Worm (Caenorhabditis elegans) whole organism, late embryonic: ENCODE data around the gene nhr-243.

Source experiments
- C38D4.7 ChIP-seq: fragments of 200-800 bp; sonication (Bioruptor generic); optimal IDR thresholded peaks from 2 replicates; lab custom pipeline; 2018; ENCODE audit warnings: mild to moderate bottlenecking, missing genetic modification characterization, moderate library complexity, missing compliant biosample characterization
- F13H6.1 ChIP-seq: sonication (generic microtip); optimal IDR thresholded peaks from 2 replicates; lab custom pipeline; 2016; ENCODE audit warnings: missing genetic modification characterization, missing compliant biosample characterization
- K02D7.2 ChIP-seq: sonication (generic microtip); optimal IDR thresholded peaks from 2 replicates; lab custom pipeline; 2017; ENCODE audit warnings: mild to moderate bottlenecking, missing genetic modification characterization, missing compliant biosample characterization
- T23F11.4 ChIP-seq: fragments of 200-800 bp; sonication (Bioruptor generic); optimal IDR thresholded peaks from 2 replicates; lab custom pipeline; 2018; ENCODE audit warnings: mild to moderate bottlenecking, missing genetic modification characterization, missing compliant biosample characterization
- Y22D7AL.16 ChIP-seq: sonication (generic microtip); optimal IDR thresholded peaks from 2 replicates; lab custom pipeline; 2016; ENCODE audit warnings: missing genetic modification characterization, missing compliant biosample characterization
- ama-1 ChIP-seq: fragments of 150-350 bp; optimal IDR thresholded peaks from 2 replicates; lab custom pipeline; 2014
- ceh-19 ChIP-seq: fragments of 200-800 bp; sonication (Bioruptor generic); optimal IDR thresholded peaks from 2 replicates; lab custom pipeline; 2018; ENCODE audit warnings: mild to moderate bottlenecking, missing genetic modification characterization, missing compliant biosample characterization
- ceh-2 ChIP-seq: sonication (generic microtip); optimal IDR thresholded peaks from 2 replicates; lab custom pipeline; 2016; ENCODE audit warnings: missing genotype, missing genetic modification characterization, missing compliant biosample characterization
- ceh-24 ChIP-seq: sonication (generic microtip); optimal IDR thresholded peaks from 2 replicates; lab custom pipeline; 2016; ENCODE audit warnings: mild to moderate bottlenecking, missing genetic modification characterization, missing compliant biosample characterization
- ceh-30 ChIP-seq: fragments of 150-350 bp; optimal IDR thresholded peaks from 2 replicates; lab custom pipeline; 2014; ENCODE audit warnings: missing biosample characterization, missing genetic modification characterization
- ceh-34 ChIP-seq: sonication (generic microtip); optimal IDR thresholded peaks from 2 replicates; lab custom pipeline; 2016; ENCODE audit warnings: mild to moderate bottlenecking, missing genetic modification characterization, missing compliant biosample characterization
- ceh-45 ChIP-seq: fragments of 200-800 bp; sonication (Bioruptor generic); IDR thresholded peaks from 2 replicates; pipeline ENCODE4 v1.3.6; 2022; ENCODE audit warnings: missing genetic modification reagents, missing genetic modification characterization, missing compliant biosample characterization
- ceh-48 ChIP-seq: sonication (generic microtip); optimal IDR thresholded peaks from 2 replicates; lab custom pipeline; 2016; ENCODE audit warnings: missing genetic modification characterization, inconsistent platforms, missing compliant biosample characterization
- ceh-9 ChIP-seq: sonication (generic microtip); optimal IDR thresholded peaks from 2 replicates; lab custom pipeline; 2016; ENCODE audit warnings: mild to moderate bottlenecking, missing genetic modification characterization, inconsistent platforms, missing compliant biosample characterization
- dve-1 ChIP-seq: sonication (generic microtip); optimal IDR thresholded peaks from 2 replicates; lab custom pipeline; 2017; ENCODE audit warnings: antibody characterized with exemption, mild to moderate bottlenecking, missing genetic modification characterization, missing compliant biosample characterization
- ets-4 ChIP-seq: sonication (generic microtip); optimal IDR thresholded peaks from 2 replicates; lab custom pipeline; 2016; ENCODE audit warnings: missing genetic modification characterization, missing compliant biosample characterization
- fkh-6 ChIP-seq: sonication (generic microtip); optimal IDR thresholded peaks from 2 replicates; lab custom pipeline; 2016; ENCODE audit warnings: missing genetic modification characterization, missing compliant biosample characterization
- gmeb-2 ChIP-seq: sonication (generic microtip); optimal IDR thresholded peaks from 2 replicates; lab custom pipeline; 2016; ENCODE audit warnings: missing genetic modification characterization, inconsistent platforms, missing compliant biosample characterization
- hlh-13 ChIP-seq: fragments of 200-800 bp; sonication (Bioruptor generic); optimal IDR thresholded peaks from 2 replicates; lab custom pipeline; 2018; ENCODE audit warnings: mild to moderate bottlenecking, missing genetic modification characterization, missing compliant biosample characterization
- hlh-15 ChIP-seq: sonication (generic microtip); optimal IDR thresholded peaks from 2 replicates; lab custom pipeline; 2016; ENCODE audit warnings: missing genetic modification characterization, missing compliant biosample characterization
- hlh-6 ChIP-seq: sonication (generic microtip); optimal IDR thresholded peaks from 2 replicates; lab custom pipeline; 2016; ENCODE audit warnings: missing genotype, missing genetic modification characterization, missing compliant biosample characterization
- lin-11 ChIP-seq: fragments of 200-800 bp; sonication (Bioruptor generic); optimal IDR thresholded peaks from 2 replicates; lab custom pipeline; 2018; ENCODE audit warnings: mild to moderate bottlenecking, missing genetic modification characterization, missing compliant biosample characterization
- nfya-1 ChIP-seq: sonication (generic microtip); optimal IDR thresholded peaks from 2 replicates; lab custom pipeline; 2017; ENCODE audit warnings: missing genetic modification characterization, mild to moderate bottlenecking, missing compliant biosample characterization, antibody characterized with exemption, moderate library complexity
- nhr-11 ChIP-seq: fragments of 150-350 bp; optimal IDR thresholded peaks from 2 replicates; lab custom pipeline; 2014; ENCODE audit warnings: missing biosample characterization, missing genetic modification characterization
- npax-4 ChIP-seq: sonication (generic microtip); optimal IDR thresholded peaks from 2 replicates; lab custom pipeline; 2016; ENCODE audit warnings: missing genetic modification characterization, missing compliant biosample characterization
- odd-2 ChIP-seq: sonication (generic microtip); optimal IDR thresholded peaks from 2 replicates; lab custom pipeline; 2017; ENCODE audit warnings: antibody characterized with exemption, mild to moderate bottlenecking, missing genetic modification characterization, missing compliant biosample characterization
- pag-3 ChIP-seq: sonication (generic microtip); optimal IDR thresholded peaks from 2 replicates; lab custom pipeline; 2016; ENCODE audit warnings: missing compliant biosample characterization, missing genetic modification characterization, borderline replicate concordance
- pat-9 ChIP-seq: fragments of 200-800 bp; sonication (Bioruptor generic); optimal IDR thresholded peaks from 2 replicates; lab custom pipeline; 2018; ENCODE audit warnings: mild to moderate bottlenecking, missing genetic modification characterization, moderate library complexity, missing compliant biosample characterization
- pax-1 ChIP-seq: fragments of 150-350 bp; optimal IDR thresholded peaks from 2 replicates; lab custom pipeline; 2014; ENCODE audit warnings: missing biosample characterization, missing genetic modification characterization
- pqm-1 ChIP-seq: sonication (generic microtip); optimal IDR thresholded peaks from 2 replicates; lab custom pipeline; 2016; ENCODE audit warnings: missing genetic modification characterization, missing compliant biosample characterization
- ref-2 ChIP-seq: sonication (generic microtip); optimal IDR thresholded peaks from 2 replicates; lab custom pipeline; 2016; ENCODE audit warnings: missing genetic modification characterization, missing compliant biosample characterization
- rnt-1 ChIP-seq: sonication (generic microtip); optimal IDR thresholded peaks from 2 replicates; lab custom pipeline; 2016; ENCODE audit warnings: missing genetic modification characterization, missing compliant biosample characterization
- sdc-2 ChIP-seq: sonication (generic microtip); optimal IDR thresholded peaks from 2 replicates; lab custom pipeline; 2016; ENCODE audit warnings: missing genotype, missing genetic modification characterization, missing compliant biosample characterization
- sox-2 ChIP-seq: fragments of 200-800 bp; sonication (Bioruptor generic); IDR thresholded peaks from 2 replicates; pipeline ENCODE4 v1.3.6; 2022; ENCODE audit warnings: missing genetic modification reagents, missing genetic modification characterization, missing compliant biosample characterization
- sox-4 ChIP-seq: sonication (generic microtip); optimal IDR thresholded peaks from 2 replicates; lab custom pipeline; 2017; ENCODE audit warnings: mild to moderate bottlenecking, missing genetic modification characterization, inconsistent platforms, missing compliant biosample characterization
- syd-9 ChIP-seq: sonication (generic microtip); optimal IDR thresholded peaks from 2 replicates; lab custom pipeline; 2016; ENCODE audit warnings: mild to moderate bottlenecking, missing genetic modification characterization, moderate library complexity, missing compliant biosample characterization
- tbx-2 ChIP-seq: sonication (generic microtip); optimal IDR thresholded peaks from 2 replicates; lab custom pipeline; 2016; ENCODE audit warnings: missing genetic modification characterization, missing compliant biosample characterization
- tbx-7 ChIP-seq: sonication (generic microtip); optimal IDR thresholded peaks from 2 replicates; lab custom pipeline; 2016; ENCODE audit warnings: missing genotype, missing genetic modification characterization, missing compliant biosample characterization
- ttx-3 ChIP-seq: sonication (generic microtip); optimal IDR thresholded peaks from 2 replicates; lab custom pipeline; 2016; ENCODE audit warnings: missing genetic modification reagents, missing genetic modification characterization, missing compliant biosample characterization
- unc-3 ChIP-seq, 2 experiments: fragments of 200-800 bp in 1 of 2; sonication (Bioruptor generic) in 1 of 2; sonication (generic microtip) in 1 of 2; conservative IDR thresholded peaks in 1 of 2; optimal IDR thresholded peaks in 1 of 2; 2 replicates each; pipeline versions ENCODE4 v1.3.6 to Lab custom; 2016 to 2022; ENCODE audit warnings: missing compliant biosample characterization in 2 of 2, missing genetic modification characterization in 2 of 2, missing genetic modification reagents in 1 of 2
- unc-42 ChIP-seq: sonication (generic microtip); optimal IDR thresholded peaks from 2 replicates; lab custom pipeline; 2016; ENCODE audit warnings: missing genotype, missing genetic modification characterization, missing compliant biosample characterization
- unc-86 ChIP-seq: sonication (generic microtip); optimal IDR thresholded peaks from 2 replicates; lab custom pipeline; 2016; ENCODE audit warnings: missing genetic modification characterization, missing compliant biosample characterization

The nhr-243 gene

DNA sequence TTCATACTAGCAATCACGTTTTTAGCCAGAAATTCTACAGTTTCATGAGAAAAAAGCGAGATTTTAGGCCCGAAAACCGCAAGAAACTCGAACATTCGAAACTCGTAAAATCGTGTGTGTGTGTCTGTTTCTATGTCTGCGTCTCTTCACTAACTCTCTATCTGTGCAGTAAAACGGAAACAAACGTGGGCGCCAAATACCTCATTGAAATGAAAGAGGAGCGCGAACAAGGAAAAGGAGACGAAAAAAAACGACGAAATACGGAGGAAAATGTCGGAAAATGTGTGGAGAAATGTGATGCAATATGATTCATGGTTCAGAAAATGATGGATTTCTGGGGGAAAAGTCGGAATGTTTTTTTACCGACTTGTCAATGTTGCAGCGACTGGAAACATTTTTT is 31.8 kb downstream of the nhr-243 start:
- TF ChIP-seq C38D4.7 (no peak), hlh-15 (no peak), nfya-1 (tag; lab: Kevin White, UChicago) (no peak), tbx-2 (tag; lab: Kevin White, UChicago) (no peak), Y22D7AL.16 (tag; lab: Kevin White, UChicago) (no peak), ceh-48 (tag; lab: Kevin White, UChicago) (no peak)
- TF ChIP-seq, all 69 proteins: peak for 0

DNA sequence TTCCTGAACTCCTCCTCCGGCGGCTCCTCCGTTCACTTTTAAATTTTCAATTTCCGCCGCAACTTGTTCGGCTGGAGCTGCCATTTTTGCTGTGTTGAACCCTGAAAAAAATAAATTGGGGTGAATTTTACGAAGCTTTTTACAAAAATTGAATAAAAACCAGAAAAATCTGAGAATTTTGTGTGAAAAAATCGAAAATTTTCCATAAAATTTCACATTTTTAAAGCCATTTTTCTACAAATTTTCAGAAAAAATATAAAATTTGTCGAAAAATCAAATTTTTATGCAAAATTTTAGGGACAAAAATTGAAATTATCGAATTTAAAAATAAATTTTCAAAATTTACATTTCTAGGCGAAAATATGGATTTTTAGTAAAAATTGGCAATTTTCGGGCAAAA is 41.2 kb downstream of the nhr-243 start, which contains the start of gene wars-1:
TSS of gene wars-1 (minus strand) at position 101 of the 400 bp plus-strand sequence.
- TF ChIP-seq unc-86 (tag; lab: Kevin White, UChicago) (no peak), syd-9 (tag; lab: Kevin White, UChicago) (no peak), ceh-24 (tag; lab: Kevin White, UChicago) (no peak), tbx-7 (tag; lab: Kevin White, UChicago) (no peak), pag-3 (tag; lab: Kevin White, UChicago) (no peak), ceh-48 (tag; lab: Kevin White, UChicago) (no peak), hlh-13 (no peak), K02D7.2 (no peak), sox-2 (GFP tag; lab: Robert Waterston, UW) (no peak), ttx-3 (tag; lab: Kevin White, UChicago) (no peak), gmeb-2 (tag; lab: Kevin White, UChicago) (no peak), ref-2 (no peak), npax-4 (tag; lab: Kevin White, UChicago) (no peak), Y22D7AL.16 (tag; lab: Kevin White, UChicago) (no peak), rnt-1 (no peak), ceh-34 (tag; lab: Kevin White, UChicago) (no peak), fkh-6 (tag; lab: Kevin White, UChicago) (no peak), ceh-30 (tag; lab: Kevin White, UChicago) (no peak)

ce11 chrV:18854788-18855187 is 45.5 kb downstream of the nhr-243 start:
- TF ChIP-seq hlh-13 (no peak), ceh-48 (tag; lab: Kevin White, UChicago) (no peak), tbx-2 (tag; lab: Kevin White, UChicago) (no peak), ttx-3 (tag; lab: Kevin White, UChicago) (no peak), pax-1 (no peak), gmeb-2 (tag; lab: Kevin White, UChicago) (no peak), sdc-2 (tag; lab: Kevin White, UChicago) (no peak), hlh-6 (no peak), pat-9 (tag; lab: Kevin White, UChicago) (no peak), ceh-45 (GFP tag; lab: Robert Waterston, UW) (no peak), ceh-2 (no peak), ceh-9 (tag; lab: Kevin White, UChicago) (no peak), Y22D7AL.16 (tag; lab: Kevin White, UChicago) (no peak), sox-2 (GFP tag; lab: Robert Waterston, UW) (no peak), ets-4 (no peak), dve-1 (tag; lab: Kevin White, UChicago) (no peak), sox-4 (tag; lab: Kevin White, UChicago) (no peak), lin-11 (tag; lab: Kevin White, UChicago) (no peak)
- TF ChIP-seq, all 69 proteins: peak for 0

- TF ChIP-seq sox-2 (GFP tag; lab: Robert Waterston, UW) (no peak), dve-1 (tag; lab: Kevin White, UChicago) (no peak), F13H6.1 (tag; lab: Kevin White, UChicago) (no peak)
These were observed 51.8 kb downstream of the nhr-243 start for ce11 chrV:18848578-18848977.

ce11 chrV:18846480-18846879 is 53.9 kb downstream of the nhr-243 start, which contains the start of gene nhr-230:
Gene nhr-230 (plus strand): TSS chrV:18846780.
- no peak for TF ChIP-seq pqm-1 (tag; lab: Kevin White, UChicago)
- TF ChIP-seq unc-3 (GFP tag; conservative IDR thresholded peaks at IDR 0.05; lab: Robert Waterston, UW): no peak
- no peak for TF ChIP-seq unc-3 (tag; optimal IDR thresholded peaks at IDR 0.05; lab: Kevin White, UChicago)
- TF ChIP-seq sox-2 (GFP tag; lab: Robert Waterston, UW): no peak
- no peak for TF ChIP-seq pax-1
- no peak for TF ChIP-seq unc-86 (tag; lab: Kevin White, UChicago)
- no peak for TF ChIP-seq ama-1
- no peak for TF ChIP-seq nhr-11
- no peak for TF ChIP-seq hlh-13
- TF ChIP-seq ceh-30 (tag; lab: Kevin White, UChicago): no peak
- no peak for TF ChIP-seq ref-2
- TF ChIP-seq odd-2 (tag; lab: Kevin White, UChicago): no peak
- TF ChIP-seq pat-9 (tag; lab: Kevin White, UChicago): no peak
- TF ChIP-seq gmeb-2 (tag; lab: Kevin White, UChicago): no peak
- no peak for TF ChIP-seq unc-42 (tag; lab: Kevin White, UChicago)
- no peak for TF ChIP-seq dve-1 (tag; lab: Kevin White, UChicago)
- TF ChIP-seq ceh-19 (GFP tag; lab: Kevin White, UChicago): no peak
- no peak for TF ChIP-seq T23F11.4 (GFP tag; lab: Kevin White, UChicago)
